Worm (Caenorhabditis elegans) whole organism, mixed stage, embryonic: ENCODE data around the gene msp-33.
A peak's percentile ranks its signal among the peaks of the same experiment; 100 is the strongest.

Experiments used
- M03D4.4 ChIP-seq: sonication (generic microtip); optimal IDR thresholded peaks from 2 replicates; lab custom pipeline; 2017; ENCODE audit warnings: mild to moderate bottlenecking, missing genetic modification characterization, missing compliant biosample characterization
- bed-3 ChIP-seq: fragments of 200-800 bp; sonication (Bioruptor generic); optimal IDR thresholded peaks from 3 replicates; lab custom pipeline; 2018; ENCODE audit warnings: mild to moderate bottlenecking, missing genetic modification characterization, moderate library complexity, missing compliant biosample characterization
- blmp-1 ChIP-seq: fragments of 150-350 bp; optimal IDR thresholded peaks from 2 replicates; lab custom pipeline; 2014; ENCODE audit warnings: missing biosample characterization, missing genetic modification characterization
- ceh-39 ChIP-seq: fragments of 150-350 bp; optimal IDR thresholded peaks from 2 replicates; lab custom pipeline; 2014; ENCODE audit warnings: missing biosample characterization, missing genetic modification characterization
- ceh-43 ChIP-seq: fragments of 200-800 bp; sonication (Bioruptor generic); optimal IDR thresholded peaks from 2 replicates; lab custom pipeline; 2018; ENCODE audit warnings: mild to moderate bottlenecking, missing genetic modification characterization, moderate library complexity, missing compliant biosample characterization
- ceh-83 ChIP-seq: fragments of 200-800 bp; sonication (Bioruptor generic); optimal IDR thresholded peaks from 2 replicates; lab custom pipeline; 2018; ENCODE audit warnings: mild to moderate bottlenecking, missing genetic modification characterization, missing compliant biosample characterization
- ces-1 ChIP-seq: fragments of 150-350 bp; optimal IDR thresholded peaks from 2 replicates; lab custom pipeline; 2014; ENCODE audit warnings: missing biosample characterization, missing genetic modification reagents, missing genetic modification characterization
- cnd-1 ChIP-seq: fragments of 200-800 bp; sonication (Bioruptor generic); optimal IDR thresholded peaks from 2 replicates; lab custom pipeline; 2018; ENCODE audit warnings: mild to moderate bottlenecking, missing genetic modification characterization, missing compliant biosample characterization
- drap-1 ChIP-seq: fragments of 200-800 bp; sonication (Bioruptor generic); optimal IDR thresholded peaks from 3 replicates; lab custom pipeline; 2018; ENCODE audit warnings: mild to moderate bottlenecking, missing genetic modification characterization, missing compliant biosample characterization
- elt-1 ChIP-seq: sonication (generic microtip); optimal IDR thresholded peaks from 2 replicates; lab custom pipeline; 2017; ENCODE audit warnings: missing genetic modification characterization, mild to moderate bottlenecking, missing compliant biosample characterization, antibody characterized with exemption, moderate library complexity, borderline replicate concordance; ENCODE audit not compliant: insufficient read depth
- flh-1 ChIP-seq: fragments of 200-800 bp; sonication (Bioruptor generic); optimal IDR thresholded peaks from 2 replicates; lab custom pipeline; 2018; ENCODE audit warnings: mild to moderate bottlenecking, missing genetic modification characterization, moderate library complexity, missing compliant biosample characterization
- ham-2 ChIP-seq: fragments of 200-800 bp; sonication (Bioruptor generic); optimal IDR thresholded peaks from 2 replicates; lab custom pipeline; 2018; ENCODE audit warnings: mild to moderate bottlenecking, missing genetic modification characterization, missing compliant biosample characterization
- hlh-1 ChIP-seq: fragments of 150-350 bp; optimal IDR thresholded peaks from 2 replicates; lab custom pipeline; 2014; ENCODE audit warnings: missing biosample characterization, missing genetic modification reagents, missing genetic modification characterization
- lin-32 ChIP-seq: fragments of 200-800 bp; sonication (Bioruptor generic); optimal IDR thresholded peaks from 2 replicates; lab custom pipeline; 2018; ENCODE audit warnings: mild to moderate bottlenecking, missing genetic modification characterization, missing compliant biosample characterization
- lsy-2 ChIP-seq: fragments of 150-350 bp; optimal IDR thresholded peaks from 2 replicates; lab custom pipeline; 2014; ENCODE audit warnings: missing biosample characterization, missing genetic modification characterization
- mab-5 ChIP-seq: fragments of 150-350 bp; optimal IDR thresholded peaks from 2 replicates; lab custom pipeline; 2014; ENCODE audit warnings: missing biosample characterization, missing genetic modification characterization
- mep-1 ChIP-seq: fragments of 150-350 bp; optimal IDR thresholded peaks from 2 replicates; lab custom pipeline; 2017; ENCODE audit warnings: missing biosample characterization, missing genetic modification reagents, missing genetic modification characterization, inconsistent platforms
- mls-2 ChIP-seq: sonication (generic microtip); optimal IDR thresholded peaks from 2 replicates; lab custom pipeline; 2016; ENCODE audit warnings: mild to moderate bottlenecking, missing genetic modification characterization, moderate library complexity, missing compliant biosample characterization
- nhr-12 ChIP-seq: fragments of 150-350 bp; optimal IDR thresholded peaks from 2 replicates; lab custom pipeline; 2014; ENCODE audit warnings: missing biosample characterization, missing genetic modification characterization
- nhr-2 ChIP-seq: fragments of 150-350 bp; optimal IDR thresholded peaks from 2 replicates; lab custom pipeline; 2014; ENCODE audit warnings: missing biosample characterization, missing genetic modification characterization
- nhr-28 ChIP-seq: fragments of 150-350 bp; optimal IDR thresholded peaks from 2 replicates; lab custom pipeline; 2014; ENCODE audit warnings: missing biosample characterization, missing genetic modification characterization
- nhr-76 ChIP-seq: sonication (generic microtip); optimal IDR thresholded peaks from 2 replicates; lab custom pipeline; 2017; ENCODE audit warnings: missing biosample characterization, missing genetic modification characterization
- pha-4 ChIP-seq: fragments of 150-350 bp; optimal IDR thresholded peaks from 2 replicates; lab custom pipeline; 2018; ENCODE audit warnings: missing biosample characterization, missing genetic modification reagents, missing genetic modification characterization
- sem-2 ChIP-seq: fragments of 200-800 bp; sonication (Bioruptor generic); optimal IDR thresholded peaks from 2 replicates; lab custom pipeline; 2018; ENCODE audit warnings: mild to moderate bottlenecking, missing genetic modification characterization, missing compliant biosample characterization
- snpc-4 ChIP-seq: fragments of 150-350 bp; optimal IDR thresholded peaks from 2 replicates; lab custom pipeline; 2014; ENCODE audit warnings: missing biosample characterization, missing genetic modification characterization
- sptf-1 ChIP-seq: sonication (generic microtip); optimal IDR thresholded peaks from 2 replicates; lab custom pipeline; 2017; ENCODE audit warnings: mild to moderate bottlenecking, missing genetic modification characterization, moderate library complexity, missing compliant biosample characterization
- unc-120 ChIP-seq: sonication (generic microtip); optimal IDR thresholded peaks from 2 replicates; lab custom pipeline; 2017; ENCODE audit warnings: missing genetic modification characterization, missing compliant biosample characterization; ENCODE audit not compliant: poor library complexity, severe bottlenecking
- unc-39 ChIP-seq: fragments of 150-350 bp; optimal IDR thresholded peaks from 2 replicates; lab custom pipeline; 2014; ENCODE audit warnings: missing biosample characterization, missing genetic modification characterization
- unc-62 ChIP-seq: fragments of 150-350 bp; optimal IDR thresholded peaks from 2 replicates; lab custom pipeline; 2014; ENCODE audit warnings: missing biosample characterization, missing genetic modification reagents, missing genetic modification characterization
- zip-8 ChIP-seq: fragments of 150-350 bp; optimal IDR thresholded peaks from 2 replicates; lab custom pipeline; 2014; ENCODE audit warnings: missing biosample characterization, missing genetic modification characterization
- ztf-11 ChIP-seq: fragments of 150-350 bp; optimal IDR thresholded peaks from 2 replicates; lab custom pipeline; 2014; ENCODE audit warnings: missing biosample characterization, missing genetic modification characterization

Gene msp-33

ce11 chrII:4892594-4892993, at the start of gene msp-33:
Gene msp-33, minus strand, starts transcription at chrII:4892694.
- TF ChIP-seq elt-1 (tag; lab: Kevin White, UChicago) (no peak), zip-8 (tag; lab: Kevin White, UChicago) (no peak), snpc-4 (tag; lab: Kevin White, UChicago) (no peak), ceh-43 (no peak), ham-2 (GFP tag; lab: Kevin White, UChicago) (no peak), mep-1 (tag; lab: Kevin White, UChicago) (no peak), nhr-12 (tag; lab: Kevin White, UChicago) (no peak), sptf-1 (tag; lab: Kevin White, UChicago) (no peak), blmp-1 (tag; lab: Kevin White, UChicago) (no peak), cnd-1 (tag; lab: Kevin White, UChicago) (no peak), bed-3 (GFP tag; lab: Kevin White, UChicago) (no peak), pha-4 (tag; lab: Kevin White, UChicago) (no peak), drap-1 (GFP tag; lab: Kevin White, UChicago) (no peak), nhr-28 (tag; lab: Kevin White, UChicago) (no peak), nhr-2 (tag; lab: Kevin White, UChicago) (no peak), unc-39 (no peak)

- TF ChIP-seq bed-3 (GFP tag; lab: Kevin White, UChicago) (no peak), nhr-12 (tag; lab: Kevin White, UChicago) (no peak), nhr-2 (tag; lab: Kevin White, UChicago) (no peak), lin-32 (no peak), elt-1 (tag; lab: Kevin White, UChicago) (peak; percentile 98), unc-120 (no peak), M03D4.4 (tag; lab: Kevin White, UChicago) (no peak), flh-1 (GFP tag; lab: Kevin White, UChicago) (no peak), sptf-1 (tag; lab: Kevin White, UChicago) (no peak), sem-2 (no peak), ham-2 (GFP tag; lab: Kevin White, UChicago) (no peak), ceh-83 (no peak), ces-1 (peak; percentile 30)
- TF ChIP-seq, all 35 proteins: peak for 2
Measured at ce11 chrII:4941541-4942206, 49.2 kb upstream of the msp-33 start, which contains the start of gene ZK546.19. Gene ZK546.19, plus strand, starts transcription at chrII:4941726.

DNA sequence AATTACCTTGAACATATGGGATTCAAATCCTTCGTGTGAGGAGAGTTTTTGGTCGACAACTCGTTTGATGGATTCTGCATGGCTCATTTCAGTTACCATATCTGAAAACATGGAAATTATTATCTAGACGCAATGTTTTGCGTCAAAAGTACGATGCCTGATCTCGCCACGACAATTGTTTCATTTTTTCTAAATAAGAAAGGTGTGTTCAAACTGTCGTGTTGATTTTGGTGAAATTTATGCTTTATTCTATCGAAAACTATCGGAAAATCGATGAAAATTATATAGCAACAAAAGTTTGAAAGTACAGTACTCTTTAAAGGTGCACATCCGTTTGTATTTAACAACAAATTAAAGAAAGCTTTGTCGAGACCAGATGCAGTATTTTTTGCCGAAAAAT, 48.6 kb upstream of the msp-33 start, which contains the start of gene cblc-1:
TSS of gene cblc-1 (minus strand) at position 101 of the 400 bp plus-strand sequence.
- TF ChIP-seq elt-1 (tag; lab: Kevin White, UChicago) (no peak), drap-1 (GFP tag; lab: Kevin White, UChicago) (no peak), pha-4 (tag; lab: Kevin White, UChicago) (no peak), ceh-83 (no peak), hlh-1 (tag; lab: Kevin White, UChicago) (no peak), unc-62 (no peak), sptf-1 (tag; lab: Kevin White, UChicago) (no peak), cnd-1 (tag; lab: Kevin White, UChicago) (no peak), lsy-2 (no peak), nhr-76 (no peak), mab-5 (no peak), nhr-12 (tag; lab: Kevin White, UChicago) (no peak), bed-3 (GFP tag; lab: Kevin White, UChicago) (no peak), nhr-28 (tag; lab: Kevin White, UChicago) (no peak), unc-120 (no peak), flh-1 (GFP tag; lab: Kevin White, UChicago) (no peak), ham-2 (GFP tag; lab: Kevin White, UChicago) (no peak)

DNA sequence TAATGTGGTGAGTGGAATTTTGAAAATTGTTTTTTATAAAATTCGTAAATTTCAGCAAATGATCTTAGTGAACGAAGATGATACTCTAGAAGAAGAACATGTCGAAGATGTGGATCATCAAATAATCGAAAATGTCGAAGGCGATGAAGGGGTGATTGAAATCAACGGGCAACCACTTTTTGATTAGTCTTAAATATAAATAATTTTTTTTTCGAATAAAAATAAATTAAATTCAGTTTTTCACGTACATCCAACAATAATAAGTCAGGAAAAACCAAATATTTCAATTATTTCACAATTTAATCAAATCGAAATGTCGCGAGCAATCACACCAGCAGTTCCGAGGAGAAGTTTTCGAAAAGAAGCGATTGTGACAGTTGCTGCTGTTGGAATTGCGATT, 45.2 kb upstream of the msp-33 start, which contains the start of gene ZK546.4:
TSS of gene ZK546.4 (plus strand) at position 301 of the 400 bp plus-strand sequence.
- TF ChIP-seq ztf-11 (tag; lab: Kevin White, UChicago) = no peak
- TF ChIP-seq, all 35 proteins: peak for 0

- TF ChIP-seq mls-2 (tag; lab: Kevin White, UChicago) (no peak), ceh-39 (tag; lab: Kevin White, UChicago) (peak; percentile 39), ces-1 (peak; percentile 71)
Measured at ce11 chrII:4935518-4935917, 43.0 kb upstream of the msp-33 start, which contains the start of gene ZK546.5. Gene ZK546.5, plus strand, starts transcription at chrII:4935818.
